Worm (Caenorhabditis elegans): ENCODE results near the gene C05D12.7.
A peak's percentile ranks its signal among the peaks of the same experiment; 100 is the strongest.

Gene C05D12.7

ce11 chrII:11417999-11418398 is 8.1 kb downstream of the C05D12.7 start, which contains the start of gene C05D12.2:
Gene C05D12.2, plus strand, starts transcription at chrII:11418299.
- TF ChIP-seq duxl-1 (tag; optimal IDR thresholded peaks at IDR 0.05; ENCODE audit: poor library complexity) (no peak), aha-1 (tag) (peak; percentile 47)

- TF ChIP-seq nhr-77 (tag; optimal IDR thresholded peaks at IDR 0.05) (peak; percentile 78), ctbp-1 (GFP tag; IDR thresholded peaks at IDR 0.05) (no peak), rbr-2 (tag; optimal IDR thresholded peaks at IDR 0.05) (no peak), hlh-30 (tag; optimal IDR thresholded peaks at IDR 0.05; ENCODE audit: insufficient read depth) (no peak), duxl-1 (tag; optimal IDR thresholded peaks at IDR 0.05; ENCODE audit: poor library complexity) (no peak), sdz-12 (GFP tag; optimal IDR thresholded peaks at IDR 0.05) (no peak), spr-3 (GFP tag; optimal IDR thresholded peaks at IDR 0.05) (no peak), attf-4 (tag; optimal IDR thresholded peaks at IDR 0.05) (no peak), spr-1 (tag; optimal IDR thresholded peaks at IDR 0.05) (no peak), ceh-20 (GFP tag; IDR thresholded peaks at IDR 0.05) (no peak), aha-1 (tag) (no peak), aly-2 (tag; optimal IDR thresholded peaks at IDR 0.05) (no peak), ceh-44 (GFP tag; IDR thresholded peaks at IDR 0.05) (no peak), nhr-111 (GFP tag; optimal IDR thresholded peaks at IDR 0.05) (no peak), F49E8.2 (tag; optimal IDR thresholded peaks at IDR 0.05; ENCODE audit: borderline replicate concordance) (no peak), Y5F2A.4 (GFP tag; optimal IDR thresholded peaks at IDR 0.05) (no peak), php-3 (GFP tag; IDR thresholded peaks at IDR 0.05) (no peak), lin-13 (GFP tag; optimal IDR thresholded peaks at IDR 0.05) (no peak), F44E2.7 (GFP tag; IDR thresholded peaks at IDR 0.05) (no peak), arid-1 (GFP tag; conservative IDR thresholded peaks at IDR 0.05) (no peak), mdt-29 (GFP tag; IDR thresholded peaks at IDR 0.05) (no peak), unc-39 (tag; optimal IDR thresholded peaks at IDR 0.05) (no peak), pqm-1 (tag; optimal IDR thresholded peaks at IDR 0.05) (peak; percentile 84), dmd-6 (GFP tag; IDR thresholded peaks at IDR 0.05) (peak; percentile 64), lin-1 (GFP tag; IDR thresholded peaks at IDR 0.05) (no peak), mxl-2 (GFP tag; conservative IDR thresholded peaks at IDR 0.05) (no peak), snpc-4 (tag; optimal IDR thresholded peaks at IDR 0.05) (no peak), tra-1 (GFP tag; IDR thresholded peaks at IDR 0.05) (no peak), nhr-48 (tag; optimal IDR thresholded peaks at IDR 0.05) (no peak), dve-1 (tag; optimal IDR thresholded peaks at IDR 0.05; ENCODE audit: insufficient read depth) (peak; percentile 55), ZK337.2 (GFP tag; IDR thresholded peaks at IDR 0.05) (no peak), lin-38 (GFP tag; IDR thresholded peaks at IDR 0.05) (no peak), nhr-237 (tag; optimal IDR thresholded peaks at IDR 0.05) (no peak), zag-1 (tag; optimal IDR thresholded peaks at IDR 0.05) (no peak), daf-16 (GFP tag; optimal IDR thresholded peaks at IDR 0.05) (no peak), daf-16 (tag; optimal IDR thresholded peaks at IDR 0.05) (peak; percentile 72), skn-1 (tag; optimal IDR thresholded peaks at IDR 0.05) (no peak), lin-39 (tag; optimal IDR thresholded peaks at IDR 0.05) (no peak), D1046.2 (GFP tag; IDR thresholded peaks at IDR 0.05) (no peak), zfp-3 (GFP tag; conservative IDR thresholded peaks at IDR 0.05) (no peak), unc-130 (GFP tag; optimal IDR thresholded peaks at IDR 0.05) (no peak), pha-4 (GFP tag; IDR thresholded peaks at IDR 0.05) (no peak), pha-4 (tag; optimal IDR thresholded peaks at IDR 0.05) (no peak), T26A8.4 (GFP tag; IDR thresholded peaks at IDR 0.05) (no peak), tag-97 (GFP tag; IDR thresholded peaks at IDR 0.05) (no peak), daf-8 (GFP tag; IDR thresholded peaks at IDR 0.05) (no peak), Y75B8A.6 (GFP tag; IDR thresholded peaks at IDR 0.05) (no peak), nhr-102 (tag; optimal IDR thresholded peaks at IDR 0.05) (no peak), lir-3 (tag; optimal IDR thresholded peaks at IDR 0.05) (no peak), mdl-1 (tag; optimal IDR thresholded peaks at IDR 0.05) (peak in 1 of 2 experiments; percentile 6)
Measured at ce11 chrII:11418476-11418875, 8.6 kb downstream of the C05D12.7 start.
